Worm (Caenorhabditis elegans): ENCODE results near the gene egl-27.

DNA sequence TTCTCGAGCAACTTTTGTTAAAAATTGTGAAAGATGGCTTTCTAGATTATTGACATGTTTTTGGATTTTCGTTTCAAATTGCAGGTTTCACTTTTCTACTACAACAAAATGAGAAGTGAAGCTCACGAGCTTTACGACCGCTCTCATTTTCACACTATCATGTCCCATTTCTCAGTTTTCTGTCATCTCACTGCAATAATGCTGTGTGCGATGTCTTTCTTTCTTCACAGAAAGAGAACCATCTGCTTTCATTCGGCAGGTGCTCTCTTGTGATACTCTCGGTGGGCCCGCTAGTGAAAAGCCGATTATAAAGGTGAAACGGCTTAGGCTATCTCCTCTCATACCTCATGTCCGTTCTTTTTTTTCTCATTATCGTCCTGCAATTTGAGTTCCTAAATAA lies 8.4 kb downstream of the egl-27 start:
- TF ChIP-seq him-1 (tag; optimal IDR thresholded peaks at IDR 0.05) (no peak), W03F9.2 (tag; optimal IDR thresholded peaks at IDR 0.05) (no peak), dao-5 (tag; optimal IDR thresholded peaks at IDR 0.05) (no peak)
